Worm (Caenorhabditis elegans) whole organism, L1 larva: ENCODE results near the gene C44C10.10.

Experiments
- C04F5.9 ChIP-seq: sonication (generic microtip); optimal IDR thresholded peaks from 2 replicates; lab custom pipeline; 2016; ENCODE audit warnings: missing genetic modification characterization, missing compliant biosample characterization
- C16A3.4 ChIP-seq: fragments of 150-350 bp; optimal IDR thresholded peaks from 2 replicates; lab custom pipeline; 2014; ENCODE audit warnings: missing biosample characterization, missing genetic modification characterization
- C34B4.2 ChIP-seq: sonication (generic microtip); optimal IDR thresholded peaks from 2 replicates; lab custom pipeline; 2017; ENCODE audit warnings: mild to moderate bottlenecking, missing genetic modification characterization, missing compliant biosample characterization
- Y116A8C.19 ChIP-seq: sonication (generic microtip); optimal IDR thresholded peaks from 2 replicates; lab custom pipeline; 2016; ENCODE audit warnings: missing compliant biosample characterization, missing genetic modification characterization, borderline replicate concordance
- aha-1 ChIP-seq: fragments of 150-350 bp; optimal IDR thresholded peaks from 2 replicates; lab custom pipeline; 2014; ENCODE audit warnings: missing biosample characterization, missing genetic modification characterization
- aly-2 ChIP-seq: fragments of 150-350 bp; optimal IDR thresholded peaks from 2 replicates; lab custom pipeline; 2014; ENCODE audit warnings: missing biosample characterization, missing genetic modification characterization
- ama-1 ChIP-seq: fragments of 150-350 bp; optimal IDR thresholded peaks from 2 replicates; lab custom pipeline; 2014
- blmp-1 ChIP-seq: fragments of 150-350 bp; optimal IDR thresholded peaks from 2 replicates; lab custom pipeline; 2014; ENCODE audit warnings: missing biosample characterization, missing genetic modification characterization
- ceh-63 ChIP-seq: fragments of 200-800 bp; sonication (Bioruptor generic); optimal IDR thresholded peaks from 2 replicates; lab custom pipeline; 2018; ENCODE audit warnings: mild to moderate bottlenecking, missing genetic modification characterization, missing compliant biosample characterization
- ceh-88 ChIP-seq: fragments of 200-800 bp; sonication (Bioruptor generic); IDR thresholded peaks from 2 replicates; pipeline ENCODE4 v1.3.6; 2022; ENCODE audit warnings: missing genetic modification characterization, missing compliant biosample characterization
- ceh-90 ChIP-seq: sonication (generic microtip); optimal IDR thresholded peaks from 2 replicates; lab custom pipeline; 2016; ENCODE audit warnings: missing genetic modification characterization, missing compliant biosample characterization
- ces-1 ChIP-seq: fragments of 150-350 bp; optimal IDR thresholded peaks from 2 replicates; lab custom pipeline; 2014; ENCODE audit warnings: missing biosample characterization, missing genetic modification reagents, missing genetic modification characterization
- dpl-1 ChIP-seq, 3 experiments: fragments of 150-350 bp in 2 of 3; sonication (generic microtip) in 1 of 3; optimal IDR thresholded peaks; 2 replicates each; lab custom pipeline; 2014 to 2017; ENCODE audit warnings: missing biosample characterization in 3 of 3, missing genetic modification characterization in 3 of 3, missing genetic modification reagents in 3 of 3
- dsc-1 ChIP-seq: sonication (generic microtip); optimal IDR thresholded peaks from 2 replicates; lab custom pipeline; 2016; ENCODE audit warnings: mild to moderate bottlenecking, missing genetic modification characterization, missing compliant biosample characterization
- efl-1 ChIP-seq, 4 experiments: fragments of 150-350 bp; optimal IDR thresholded peaks in 3 of 4; peaks in 1 of 4; 1 replicate in 1 of 4; 2 replicates in 3 of 4; lab custom pipeline; 2014; ENCODE audit warnings: missing biosample characterization in 2 of 4, missing genetic modification characterization in 2 of 4, missing genetic modification reagents in 2 of 4
- efl-3 ChIP-seq: fragments of 200-800 bp; sonication (Bioruptor generic); optimal IDR thresholded peaks from 2 replicates; lab custom pipeline; 2018; ENCODE audit warnings: mild to moderate bottlenecking, missing genetic modification characterization, missing compliant biosample characterization
- egl-27 ChIP-seq, 2 experiments: fragments of 150-350 bp in 1 of 2; sonication (generic microtip); optimal IDR thresholded peaks; 3 replicates each; lab custom pipeline; 2017 to 2018; ENCODE audit warnings: missing biosample characterization in 2 of 2, missing genetic modification characterization in 2 of 2, missing genetic modification reagents in 2 of 2
- elt-3 ChIP-seq, 6 experiments: fragments of 150-350 bp in 1 of 6; sonication (generic microtip); optimal IDR thresholded peaks; 2 replicates each; lab custom pipeline; 2017 to 2018; ENCODE audit warnings: missing biosample characterization in 6 of 6, missing genetic modification characterization in 6 of 6, inconsistent platforms in 1 of 6
- fkh-4 ChIP-seq: sonication (generic microtip); optimal IDR thresholded peaks from 2 replicates; lab custom pipeline; 2016; ENCODE audit warnings: missing compliant biosample characterization, missing genetic modification characterization, borderline replicate concordance
- grh-1 ChIP-seq: fragments of 200-800 bp; sonication (Bioruptor generic); IDR thresholded peaks from 2 replicates; pipeline ENCODE4 v1.3.6; 2022; ENCODE audit warnings: missing genetic modification reagents, missing genetic modification characterization, missing compliant biosample characterization
- hlh-17 ChIP-seq: fragments of 200-800 bp; sonication (Bioruptor generic); optimal IDR thresholded peaks from 2 replicates; lab custom pipeline; 2018; ENCODE audit warnings: missing genetic modification characterization, mild to moderate bottlenecking, missing compliant biosample characterization, moderate library complexity, borderline replicate concordance
- irx-1 ChIP-seq: sonication (generic microtip); optimal IDR thresholded peaks from 2 replicates; lab custom pipeline; 2016; ENCODE audit warnings: missing genetic modification characterization, missing compliant biosample characterization
- isw-1 ChIP-seq: fragments of 200-800 bp; sonication (Bioruptor generic); IDR thresholded peaks from 2 replicates; pipeline ENCODE4 v1.3.6; 2022; ENCODE audit warnings: missing genetic modification characterization, missing compliant biosample characterization
- jun-1 ChIP-seq: fragments of 150-350 bp; optimal IDR thresholded peaks from 2 replicates; lab custom pipeline; 2014; ENCODE audit warnings: missing biosample characterization, missing genetic modification reagents, missing genetic modification characterization
- lin-13 ChIP-seq: fragments of 150-350 bp; optimal IDR thresholded peaks from 2 replicates; lab custom pipeline; 2014; ENCODE audit warnings: missing biosample characterization, missing genetic modification reagents, missing genetic modification characterization
- lin-14 ChIP-seq: fragments of 200-800 bp; sonication (Bioruptor generic); optimal IDR thresholded peaks from 2 replicates; lab custom pipeline; 2018; ENCODE audit warnings: mild to moderate bottlenecking, missing genetic modification characterization, moderate library complexity, missing compliant biosample characterization
- lsy-2 ChIP-seq, 2 experiments: fragments of 150-350 bp; optimal IDR thresholded peaks; 2 replicates each; lab custom pipeline; 2014; ENCODE audit warnings: missing biosample characterization in 2 of 2, missing genetic modification characterization in 2 of 2
- mab-9 ChIP-seq: fragments of 200-800 bp; sonication (Bioruptor generic); IDR thresholded peaks from 2 replicates; pipeline ENCODE4 v1.3.6; 2022; ENCODE audit warnings: missing genetic modification reagents, missing genetic modification characterization, missing compliant biosample characterization
- mdl-1 ChIP-seq, 2 experiments: fragments of 150-350 bp; optimal IDR thresholded peaks; 2 replicates each; lab custom pipeline; 2014 to 2017; ENCODE audit warnings: missing biosample characterization in 2 of 2, missing genetic modification characterization in 2 of 2, inconsistent platforms in 1 of 2
- mep-1 ChIP-seq: fragments of 150-350 bp; optimal IDR thresholded peaks from 2 replicates; lab custom pipeline; 2014; ENCODE audit warnings: missing biosample characterization, missing genetic modification characterization
- nhr-11 ChIP-seq: fragments of 150-350 bp; optimal IDR thresholded peaks from 2 replicates; lab custom pipeline; 2014; ENCODE audit warnings: missing biosample characterization, missing genetic modification characterization
- nhr-19 ChIP-seq: fragments of 200-800 bp; sonication (Bioruptor generic); conservative IDR thresholded peaks from 2 replicates; pipeline ENCODE4 v1.3.6; 2022; ENCODE audit warnings: missing genetic modification characterization, missing compliant biosample characterization
- nhr-20 ChIP-seq: sonication (generic microtip); optimal IDR thresholded peaks from 2 replicates; lab custom pipeline; 2016; ENCODE audit warnings: mild to moderate bottlenecking, missing genetic modification characterization, missing compliant biosample characterization
- nhr-77 ChIP-seq: fragments of 150-350 bp; optimal IDR thresholded peaks from 2 replicates; lab custom pipeline; 2014; ENCODE audit warnings: missing biosample characterization, missing genetic modification characterization
- nhr-85 ChIP-seq: sonication (generic microtip); peaks from one replicate; lab custom pipeline; 2016; ENCODE audit warnings: missing genetic modification characterization, inconsistent platforms, missing compliant biosample characterization
- skn-1 ChIP-seq: fragments of 150-350 bp; optimal IDR thresholded peaks from 2 replicates; lab custom pipeline; 2014; ENCODE audit warnings: missing biosample characterization, missing genetic modification characterization
- snpc-4 ChIP-seq: fragments of 150-350 bp; optimal IDR thresholded peaks from 2 replicates; lab custom pipeline; 2014; ENCODE audit warnings: missing biosample characterization, missing genetic modification characterization
- snu-23 ChIP-seq: sonication (generic microtip); optimal IDR thresholded peaks from 2 replicates; lab custom pipeline; 2016; ENCODE audit warnings: missing genetic modification characterization, missing compliant biosample characterization
- sptf-1 ChIP-seq: fragments of 150-350 bp; optimal IDR thresholded peaks from 2 replicates; lab custom pipeline; 2014; ENCODE audit warnings: missing biosample characterization, missing genetic modification characterization
- sup-37 ChIP-seq: fragments of 200-800 bp; sonication (Bioruptor generic); optimal IDR thresholded peaks from 2 replicates; lab custom pipeline; 2018; ENCODE audit warnings: mild to moderate bottlenecking, missing genetic modification characterization, missing compliant biosample characterization
- swsn-7 ChIP-seq: sonication (generic microtip); optimal IDR thresholded peaks from 2 replicates; lab custom pipeline; 2016; ENCODE audit warnings: missing genetic modification characterization, missing compliant biosample characterization
- tbx-2 ChIP-seq: sonication (generic microtip); optimal IDR thresholded peaks from 2 replicates; lab custom pipeline; 2016; ENCODE audit warnings: missing genetic modification characterization, missing compliant biosample characterization
- unc-130 ChIP-seq: fragments of 150-350 bp; optimal IDR thresholded peaks from 2 replicates; lab custom pipeline; 2017; ENCODE audit warnings: missing biosample characterization, missing genetic modification characterization, inconsistent platforms
- vab-15 ChIP-seq: sonication (generic microtip); optimal IDR thresholded peaks from 2 replicates; lab custom pipeline; 2017; ENCODE audit warnings: missing genotype, mild to moderate bottlenecking, missing genetic modification characterization, missing compliant biosample characterization
- xbp-1 ChIP-seq: sonication (generic microtip); optimal IDR thresholded peaks from 2 replicates; lab custom pipeline; 2016; ENCODE audit warnings: missing genetic modification characterization, missing compliant biosample characterization
- zip-4 ChIP-seq: fragments of 200-800 bp; sonication (Bioruptor generic); optimal IDR thresholded peaks from 2 replicates; lab custom pipeline; 2018; ENCODE audit warnings: mild to moderate bottlenecking, missing genetic modification characterization, moderate library complexity, missing compliant biosample characterization
- ztf-11 ChIP-seq, 2 experiments: sonication (generic microtip); optimal IDR thresholded peaks; 2 replicates each; lab custom pipeline; 2016 to 2017; ENCODE audit warnings: missing genetic modification characterization in 2 of 2, missing biosample characterization in 1 of 2, missing compliant biosample characterization in 1 of 2
- ztf-4 ChIP-seq: fragments of 150-350 bp; optimal IDR thresholded peaks from 2 replicates; lab custom pipeline; 2014; ENCODE audit warnings: missing biosample characterization, missing genetic modification characterization

The C44C10.10 gene

ce11 chrX:11643767-11644235, 46.3 kb upstream of the C44C10.10 start, which contains the start of gene sto-4 (continued):
- TF ChIP-seq nhr-19 = peak; percentile 75
- peak; percentile 76 for TF ChIP-seq irx-1 (tag; lab: Kevin White, UChicago)
- TF ChIP-seq grh-1 (GFP tag; lab: Robert Waterston, UW) = peak; percentile 78
- TF ChIP-seq efl-3 (GFP tag; lab: Kevin White, UChicago) = peak; percentile 66
- peak; percentile 83 for TF ChIP-seq zip-4 (GFP tag; lab: Kevin White, UChicago)
- peak; percentile 50 for TF ChIP-seq fkh-4 (tag; lab: Kevin White, UChicago)
- peak; percentile 55 for TF ChIP-seq isw-1 (GFP tag; lab: Robert Waterston, UW)
- peak; percentile 65 for TF ChIP-seq ceh-88 (GFP tag; lab: Robert Waterston, UW)
- TF ChIP-seq mab-9 (GFP tag; lab: Robert Waterston, UW) = peak; percentile 69
- TF ChIP-seq dsc-1 = peak; percentile 68
- TF ChIP-seq snu-23 (GFP tag; lab: Kevin White, UChicago) = peak; percentile 38
- peak; percentile 55 for TF ChIP-seq ztf-4 (tag; lab: Kevin White, UChicago)
- TF ChIP-seq nhr-20 (tag; lab: Kevin White, UChicago) = peak; percentile 27
- TF ChIP-seq xbp-1 (tag; lab: Kevin White, UChicago) = peak; percentile 69
- peak; percentile 81 for TF ChIP-seq sup-37 (GFP tag; lab: Kevin White, UChicago)
- TF ChIP-seq lsy-2 (tag; optimal IDR thresholded peaks at IDR 0.05; lab: Kevin White, UChicago) = peak; percentile 9 to 57
- peak; percentile 38 for TF ChIP-seq lin-13
- peak; percentile 98 for TF ChIP-seq lin-14 (GFP tag; lab: Kevin White, UChicago)

- TF ChIP-seq ztf-4 (tag; lab: Kevin White, UChicago) (no peak), mab-9 (GFP tag; lab: Robert Waterston, UW) (no peak), snpc-4 (tag; lab: Kevin White, UChicago) (no peak), blmp-1 (peak; percentile 23), sptf-1 (tag; lab: Kevin White, UChicago) (no peak), isw-1 (GFP tag; lab: Robert Waterston, UW) (no peak), lin-14 (GFP tag; lab: Kevin White, UChicago) (peak; percentile 5), zip-4 (GFP tag; lab: Kevin White, UChicago) (no peak), efl-3 (GFP tag; lab: Kevin White, UChicago) (no peak), egl-27 (tag; optimal IDR thresholded peaks at IDR 0.05; lab: Kevin White, UChicago) (no peak), skn-1 (peak; percentile 20), nhr-77 (no peak), vab-15 (tag; lab: Kevin White, UChicago) (no peak), lsy-2 (tag; optimal IDR thresholded peaks at IDR 0.05; lab: Kevin White, UChicago) (peak in 1 of 2 experiments; percentile 2), mep-1 (tag; lab: Kevin White, UChicago) (peak; percentile 36), swsn-7 (tag; lab: Kevin White, UChicago) (peak; percentile 21), xbp-1 (tag; lab: Kevin White, UChicago) (no peak), dpl-1 (GFP tag; optimal IDR thresholded peaks at IDR 0.05; lab: Kevin White, UChicago) (no peak), C34B4.2 (no peak), grh-1 (GFP tag; lab: Robert Waterston, UW) (no peak), Y116A8C.19 (tag; lab: Kevin White, UChicago) (no peak), tbx-2 (tag; lab: Kevin White, UChicago) (peak; percentile 25), efl-1 (optimal IDR thresholded peaks at IDR 0.05; lab: Kevin White, UChicago) (no peak), efl-1 (GFP tag; optimal IDR thresholded peaks at IDR 0.05 in 1 of 2; lab: Kevin White, UChicago) (no peak), elt-3 (tag; optimal IDR thresholded peaks at IDR 0.05; lab: Kevin White, UChicago) (peak in 1 of 6 experiments; percentile 49), nhr-20 (tag; lab: Kevin White, UChicago) (peak; percentile 43), aha-1 (tag; lab: Kevin White, UChicago) (no peak), ama-1 (lab: Kevin White, UChicago) (no peak), unc-130 (tag; lab: Kevin White, UChicago) (no peak), nhr-11 (no peak), ceh-90 (no peak), aly-2 (no peak), ceh-88 (GFP tag; lab: Robert Waterston, UW) (no peak), ceh-63 (GFP tag; lab: Kevin White, UChicago) (no peak), ces-1 (GFP tag; lab: Kevin White, UChicago) (no peak), mdl-1 (tag; optimal IDR thresholded peaks at IDR 0.05; lab: Kevin White, UChicago) (peak in 1 of 2 experiments; percentile 40), ztf-11 (tag; optimal IDR thresholded peaks at IDR 0.05; lab: Kevin White, UChicago) (no peak), C04F5.9 (no peak), fkh-4 (tag; lab: Kevin White, UChicago) (no peak), nhr-85 (no peak), C16A3.4 (peak; percentile 25), irx-1 (tag; lab: Kevin White, UChicago) (no peak), jun-1 (no peak), lin-13 (no peak), hlh-17 (GFP tag; lab: Kevin White, UChicago) (no peak)
These were observed 44.6 kb upstream of the C44C10.10 start for ce11 chrX:11645517-11645916.
